Worm (Caenorhabditis elegans) whole organism, L1 larva: ENCODE measurements around the gene tag-65.
A peak's percentile ranks its signal among the peaks of the same experiment; 100 is the strongest.

ENCODE experiments used
- C04F5.9 ChIP-seq: sonication (generic microtip); optimal IDR thresholded peaks from 2 replicates; lab custom pipeline; 2016; ENCODE audit warnings: missing genetic modification characterization, missing compliant biosample characterization
- C16A3.4 ChIP-seq: fragments of 150-350 bp; optimal IDR thresholded peaks from 2 replicates; lab custom pipeline; 2014; ENCODE audit warnings: missing biosample characterization, missing genetic modification characterization
- Y116A8C.19 ChIP-seq: sonication (generic microtip); optimal IDR thresholded peaks from 2 replicates; lab custom pipeline; 2016; ENCODE audit warnings: missing compliant biosample characterization, missing genetic modification characterization, borderline replicate concordance
- ama-1 ChIP-seq: fragments of 150-350 bp; optimal IDR thresholded peaks from 2 replicates; lab custom pipeline; 2014
- ceh-63 ChIP-seq: fragments of 200-800 bp; sonication (Bioruptor generic); optimal IDR thresholded peaks from 2 replicates; lab custom pipeline; 2018; ENCODE audit warnings: mild to moderate bottlenecking, missing genetic modification characterization, missing compliant biosample characterization
- ceh-88 ChIP-seq: fragments of 200-800 bp; sonication (Bioruptor generic); IDR thresholded peaks from 2 replicates; pipeline ENCODE4 v1.3.6; 2022; ENCODE audit warnings: missing genetic modification characterization, missing compliant biosample characterization
- dsc-1 ChIP-seq: sonication (generic microtip); optimal IDR thresholded peaks from 2 replicates; lab custom pipeline; 2016; ENCODE audit warnings: mild to moderate bottlenecking, missing genetic modification characterization, missing compliant biosample characterization
- efl-1 ChIP-seq, 4 experiments: fragments of 150-350 bp; optimal IDR thresholded peaks in 3 of 4; peaks in 1 of 4; 1 replicate in 1 of 4; 2 replicates in 3 of 4; lab custom pipeline; 2014; ENCODE audit warnings: missing biosample characterization in 2 of 4, missing genetic modification characterization in 2 of 4, missing genetic modification reagents in 2 of 4
- efl-3 ChIP-seq: fragments of 200-800 bp; sonication (Bioruptor generic); optimal IDR thresholded peaks from 2 replicates; lab custom pipeline; 2018; ENCODE audit warnings: mild to moderate bottlenecking, missing genetic modification characterization, missing compliant biosample characterization
- egl-27 ChIP-seq, 2 experiments: fragments of 150-350 bp in 1 of 2; sonication (generic microtip); optimal IDR thresholded peaks; 3 replicates each; lab custom pipeline; 2017 to 2018; ENCODE audit warnings: missing biosample characterization in 2 of 2, missing genetic modification characterization in 2 of 2, missing genetic modification reagents in 2 of 2
- ets-5 ChIP-seq: fragments of 200-800 bp; sonication (Bioruptor generic); IDR thresholded peaks from 2 replicates; pipeline ENCODE4 v1.3.6; 2022; ENCODE audit warnings: missing genetic modification characterization, missing compliant biosample characterization
- fkh-4 ChIP-seq: sonication (generic microtip); optimal IDR thresholded peaks from 2 replicates; lab custom pipeline; 2016; ENCODE audit warnings: missing compliant biosample characterization, missing genetic modification characterization, borderline replicate concordance
- fkh-8 ChIP-seq: sonication (generic microtip); optimal IDR thresholded peaks from 2 replicates; lab custom pipeline; 2016; ENCODE audit warnings: mild to moderate bottlenecking, missing genetic modification characterization, missing compliant biosample characterization
- hlh-4 ChIP-seq: sonication (generic microtip); optimal IDR thresholded peaks from 2 replicates; lab custom pipeline; 2016; ENCODE audit warnings: mild to moderate bottlenecking, missing genetic modification characterization, missing compliant biosample characterization
- isw-1 ChIP-seq: fragments of 200-800 bp; sonication (Bioruptor generic); IDR thresholded peaks from 2 replicates; pipeline ENCODE4 v1.3.6; 2022; ENCODE audit warnings: missing genetic modification characterization, missing compliant biosample characterization
- jun-1 ChIP-seq: fragments of 150-350 bp; optimal IDR thresholded peaks from 2 replicates; lab custom pipeline; 2014; ENCODE audit warnings: missing biosample characterization, missing genetic modification reagents, missing genetic modification characterization
- lin-13 ChIP-seq: fragments of 150-350 bp; optimal IDR thresholded peaks from 2 replicates; lab custom pipeline; 2014; ENCODE audit warnings: missing biosample characterization, missing genetic modification reagents, missing genetic modification characterization
- lin-14 ChIP-seq: fragments of 200-800 bp; sonication (Bioruptor generic); optimal IDR thresholded peaks from 2 replicates; lab custom pipeline; 2018; ENCODE audit warnings: mild to moderate bottlenecking, missing genetic modification characterization, moderate library complexity, missing compliant biosample characterization
- lin-15B ChIP-seq: fragments of 150-350 bp; sonication (generic microtip); optimal IDR thresholded peaks from 3 replicates; lab custom pipeline; 2014; ENCODE audit warnings: missing biosample characterization, missing genetic modification characterization
- lir-3 ChIP-seq: sonication (generic microtip); optimal IDR thresholded peaks from 2 replicates; lab custom pipeline; 2016; ENCODE audit warnings: mild to moderate bottlenecking, missing genetic modification characterization, moderate library complexity, missing compliant biosample characterization; ENCODE audit not compliant: poor library complexity
- lsy-2 ChIP-seq, 2 experiments: fragments of 150-350 bp; optimal IDR thresholded peaks; 2 replicates each; lab custom pipeline; 2014; ENCODE audit warnings: missing biosample characterization in 2 of 2, missing genetic modification characterization in 2 of 2
- mdl-1 ChIP-seq, 2 experiments: fragments of 150-350 bp; optimal IDR thresholded peaks; 2 replicates each; lab custom pipeline; 2014 to 2017; ENCODE audit warnings: missing biosample characterization in 2 of 2, missing genetic modification characterization in 2 of 2, inconsistent platforms in 1 of 2
- mef-2 ChIP-seq: fragments of 150-350 bp; optimal IDR thresholded peaks from 2 replicates; lab custom pipeline; 2014; ENCODE audit warnings: missing biosample characterization, missing genetic modification characterization
- mep-1 ChIP-seq: fragments of 150-350 bp; optimal IDR thresholded peaks from 2 replicates; lab custom pipeline; 2014; ENCODE audit warnings: missing biosample characterization, missing genetic modification characterization
- nhr-11 ChIP-seq: fragments of 150-350 bp; optimal IDR thresholded peaks from 2 replicates; lab custom pipeline; 2014; ENCODE audit warnings: missing biosample characterization, missing genetic modification characterization
- nhr-12 ChIP-seq: sonication (generic microtip); optimal IDR thresholded peaks from 2 replicates; lab custom pipeline; 2017; ENCODE audit warnings: missing biosample characterization, missing genetic modification characterization
- nhr-28 ChIP-seq: fragments of 150-350 bp; optimal IDR thresholded peaks from 2 replicates; lab custom pipeline; 2014; ENCODE audit warnings: missing biosample characterization, missing genetic modification characterization
- nhr-47 ChIP-seq: sonication (generic microtip); optimal IDR thresholded peaks from 2 replicates; lab custom pipeline; 2016; ENCODE audit warnings: mild to moderate bottlenecking, missing genetic modification characterization, moderate library complexity, missing compliant biosample characterization
- nhr-71 ChIP-seq: sonication (generic microtip); optimal IDR thresholded peaks from 2 replicates; lab custom pipeline; 2016; ENCODE audit warnings: mild to moderate bottlenecking, missing genetic modification characterization, moderate library complexity, missing compliant biosample characterization
- nhr-76 ChIP-seq: sonication (generic microtip); optimal IDR thresholded peaks from 2 replicates; lab custom pipeline; 2017; ENCODE audit warnings: missing biosample characterization, missing genetic modification characterization
- nhr-85 ChIP-seq: sonication (generic microtip); peaks from one replicate; lab custom pipeline; 2016; ENCODE audit warnings: missing genetic modification characterization, inconsistent platforms, missing compliant biosample characterization
- nhr-90 ChIP-seq: sonication (generic microtip); optimal IDR thresholded peaks from 2 replicates; lab custom pipeline; 2016; ENCODE audit warnings: mild to moderate bottlenecking, missing genetic modification characterization, missing compliant biosample characterization; ENCODE audit not compliant: poor library complexity
- pag-3 ChIP-seq: sonication (generic microtip); optimal IDR thresholded peaks from 2 replicates; lab custom pipeline; 2017; ENCODE audit warnings: missing genetic modification characterization, mild to moderate bottlenecking, missing compliant biosample characterization, antibody characterized with exemption, borderline replicate concordance; ENCODE audit not compliant: insufficient read depth
- pax-3 ChIP-seq: fragments of 200-800 bp; sonication (Bioruptor generic); optimal IDR thresholded peaks from 2 replicates; lab custom pipeline; 2018; ENCODE audit warnings: mild to moderate bottlenecking, missing genetic modification characterization, moderate library complexity, missing compliant biosample characterization
- pqm-1 ChIP-seq: sonication (generic microtip); optimal IDR thresholded peaks from 3 replicates; lab custom pipeline; 2017; ENCODE audit warnings: missing biosample characterization, missing genetic modification characterization
- rnt-1 ChIP-seq: sonication (generic microtip); optimal IDR thresholded peaks from 2 replicates; lab custom pipeline; 2016; ENCODE audit warnings: mild to moderate bottlenecking, missing genetic modification characterization, moderate library complexity, missing compliant biosample characterization
- snpc-4 ChIP-seq: fragments of 150-350 bp; optimal IDR thresholded peaks from 2 replicates; lab custom pipeline; 2014; ENCODE audit warnings: missing biosample characterization, missing genetic modification characterization
- snu-23 ChIP-seq: sonication (generic microtip); optimal IDR thresholded peaks from 2 replicates; lab custom pipeline; 2016; ENCODE audit warnings: missing genetic modification characterization, missing compliant biosample characterization
- sox-4 ChIP-seq: sonication (generic microtip); optimal IDR thresholded peaks from 2 replicates; lab custom pipeline; 2016; ENCODE audit warnings: missing genetic modification characterization, missing compliant biosample characterization
- sptf-1 ChIP-seq: fragments of 150-350 bp; optimal IDR thresholded peaks from 2 replicates; lab custom pipeline; 2014; ENCODE audit warnings: missing biosample characterization, missing genetic modification characterization
- sup-37 ChIP-seq: fragments of 200-800 bp; sonication (Bioruptor generic); optimal IDR thresholded peaks from 2 replicates; lab custom pipeline; 2018; ENCODE audit warnings: mild to moderate bottlenecking, missing genetic modification characterization, missing compliant biosample characterization
- swsn-7 ChIP-seq: sonication (generic microtip); optimal IDR thresholded peaks from 2 replicates; lab custom pipeline; 2016; ENCODE audit warnings: missing genetic modification characterization, missing compliant biosample characterization
- tbx-2 ChIP-seq: sonication (generic microtip); optimal IDR thresholded peaks from 2 replicates; lab custom pipeline; 2016; ENCODE audit warnings: missing genetic modification characterization, missing compliant biosample characterization
- tlp-1 ChIP-seq: fragments of 150-350 bp; optimal IDR thresholded peaks from 2 replicates; lab custom pipeline; 2014; ENCODE audit warnings: missing biosample characterization, missing genetic modification characterization
- unc-130 ChIP-seq: fragments of 150-350 bp; optimal IDR thresholded peaks from 2 replicates; lab custom pipeline; 2017; ENCODE audit warnings: missing biosample characterization, missing genetic modification characterization, inconsistent platforms
- unc-62 ChIP-seq: fragments of 150-350 bp; optimal IDR thresholded peaks from 2 replicates; lab custom pipeline; 2014; ENCODE audit warnings: missing biosample characterization, missing genetic modification reagents, missing genetic modification characterization
- unc-86 ChIP-seq: sonication (generic microtip); optimal IDR thresholded peaks from 2 replicates; lab custom pipeline; 2016; ENCODE audit warnings: missing genetic modification characterization, missing compliant biosample characterization
- unc-98 ChIP-seq: fragments of 200-800 bp; sonication (Bioruptor generic); IDR thresholded peaks from 2 replicates; pipeline ENCODE4 v1.3.6; 2022; ENCODE audit warnings: missing genetic modification characterization, missing compliant biosample characterization
- vab-15 ChIP-seq: sonication (generic microtip); optimal IDR thresholded peaks from 2 replicates; lab custom pipeline; 2017; ENCODE audit warnings: missing genotype, mild to moderate bottlenecking, missing genetic modification characterization, missing compliant biosample characterization
- zag-1 ChIP-seq: fragments of 150-350 bp; optimal IDR thresholded peaks from 2 replicates; lab custom pipeline; 2014; ENCODE audit warnings: missing biosample characterization, missing genetic modification characterization
- ztf-4 ChIP-seq: fragments of 150-350 bp; optimal IDR thresholded peaks from 2 replicates; lab custom pipeline; 2014; ENCODE audit warnings: missing biosample characterization, missing genetic modification characterization

Gene tag-65

DNA sequence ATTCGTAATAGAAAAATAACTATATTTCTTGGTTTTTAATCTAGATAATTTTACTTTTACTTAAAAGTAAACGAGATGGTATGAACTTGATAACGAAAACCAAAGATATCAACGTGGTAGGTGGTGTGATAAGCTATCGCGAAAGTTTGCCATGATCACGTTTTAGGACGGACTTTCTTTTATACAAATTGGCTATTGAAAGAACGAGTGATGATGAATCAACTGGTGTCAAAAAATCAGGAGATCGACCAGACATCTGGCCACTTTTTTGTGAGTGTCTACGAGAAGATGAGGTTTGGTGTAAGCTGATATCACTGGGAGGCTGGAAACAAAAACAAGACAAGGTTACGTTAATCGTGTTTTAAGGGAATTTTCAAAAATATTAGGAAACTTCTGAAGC is 19.2 kb downstream of the tag-65 start (continued):
- no peak for TF ChIP-seq unc-98
- peak in 1 of 2 experiments; percentile 10 for TF ChIP-seq mdl-1 (tag; optimal IDR thresholded peaks at IDR 0.05; lab: Kevin White, UChicago)
- TF ChIP-seq zag-1 (tag; lab: Kevin White, UChicago): no peak
- no peak for TF ChIP-seq rnt-1
- TF ChIP-seq nhr-76 (tag; lab: Kevin White, UChicago): no peak
- TF ChIP-seq lin-13: no peak
- no peak for TF ChIP-seq tbx-2 (tag; lab: Kevin White, UChicago)
- TF ChIP-seq unc-86 (tag; lab: Kevin White, UChicago): no peak
- TF ChIP-seq vab-15: no peak
- TF ChIP-seq lin-14 (GFP tag; lab: Kevin White, UChicago): no peak
- TF ChIP-seq sptf-1 (tag; lab: Kevin White, UChicago): no peak
- TF ChIP-seq efl-3 (GFP tag; lab: Kevin White, UChicago): no peak
- peak; percentile 6 for TF ChIP-seq mep-1
- TF ChIP-seq nhr-12: no peak
- TF ChIP-seq mef-2 (tag; lab: Kevin White, UChicago): no peak
- TF ChIP-seq egl-27 (tag; optimal IDR thresholded peaks at IDR 0.05; lab: Kevin White, UChicago): no peak
- no peak for TF ChIP-seq nhr-85
- no peak for TF ChIP-seq Y116A8C.19 (tag; lab: Kevin White, UChicago)

DNA sequence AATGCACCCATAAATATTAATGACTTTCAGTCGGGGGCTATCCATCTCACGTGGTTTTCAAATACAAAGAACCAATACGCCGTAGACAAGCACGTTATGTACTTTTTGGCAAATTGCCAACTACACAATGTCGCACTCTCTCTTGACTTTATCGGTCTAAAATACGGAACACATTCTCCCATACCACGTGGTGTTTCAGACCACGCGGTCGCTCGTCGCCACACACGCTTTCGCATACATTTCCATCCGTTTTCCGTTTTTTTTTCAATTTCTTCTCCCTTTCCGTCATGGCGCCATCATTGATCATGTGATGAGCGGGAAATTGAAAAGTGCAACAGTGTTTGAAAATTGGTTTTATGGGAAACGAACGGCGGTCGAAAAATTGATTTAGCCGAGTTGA is 19.8 kb downstream of the tag-65 start:
- TF ChIP-seq pqm-1 (no peak), fkh-4 (tag; lab: Kevin White, UChicago) (no peak), nhr-47 (tag; lab: Kevin White, UChicago) (peak; percentile 91), fkh-8 (peak; percentile 72), lin-15B (no peak), snu-23 (GFP tag; lab: Kevin White, UChicago) (peak; percentile 95), ztf-4 (peak; percentile 83), nhr-28 (tag; lab: Kevin White, UChicago) (no peak), jun-1 (tag; lab: Kevin White, UChicago) (peak; percentile 82), swsn-7 (tag; lab: Kevin White, UChicago) (peak; percentile 69), dsc-1 (tag; lab: Kevin White, UChicago) (peak; percentile 53), pax-3 (tag; lab: Kevin White, UChicago) (peak; percentile 95), Y116A8C.19 (tag; lab: Kevin White, UChicago) (no peak), ceh-88 (GFP tag; lab: Robert Waterston, UW) (peak; percentile 59), unc-130 (tag; lab: Kevin White, UChicago) (peak; percentile 72), isw-1 (peak; percentile 22; the same call in 1 of the 2 replicates), nhr-90 (tag; lab: Kevin White, UChicago) (peak; percentile 94), lir-3 (tag; lab: Kevin White, UChicago) (peak; percentile 64), vab-15 (no peak), unc-62 (no peak), sox-4 (peak; percentile 38), sup-37 (GFP tag; lab: Kevin White, UChicago) (no peak), snpc-4 (peak; percentile 48), pag-3 (tag; lab: Kevin White, UChicago) (peak; percentile 69), C04F5.9 (tag; lab: Kevin White, UChicago) (peak; percentile 58), nhr-71 (tag; lab: Kevin White, UChicago) (peak; percentile 98), nhr-11 (tag; lab: Kevin White, UChicago) (no peak), mep-1 (peak; percentile 83), efl-1 (optimal IDR thresholded peaks at IDR 0.05; lab: Kevin White, UChicago) (peak; percentile 43 to 65), efl-1 (GFP tag; optimal IDR thresholded peaks at IDR 0.05 in 1 of 2; lab: Kevin White, UChicago) (peak; percentile 64 to 95), C16A3.4 (tag; lab: Kevin White, UChicago) (peak; percentile 65), sptf-1 (tag; lab: Kevin White, UChicago) (no peak), ama-1 (lab: Kevin White, UChicago) (no peak), nhr-85 (peak; percentile 99), rnt-1 (peak; percentile 77), hlh-4 (tag; lab: Kevin White, UChicago) (no peak), tlp-1 (tag; lab: Kevin White, UChicago) (no peak), lsy-2 (tag; optimal IDR thresholded peaks at IDR 0.05; lab: Kevin White, UChicago) (peak; percentile 69 to 72), ets-5 (GFP tag; lab: Robert Waterston, UW) (no peak), ceh-63 (GFP tag; lab: Kevin White, UChicago) (peak; percentile 5)
